Fruit fly (Drosophila melanogaster) Kc167 (cell line): ENCODE measurements around the gene CG34043.

ENCODE experiments used
- Myc ChIP-seq: fragments of >200 bp; optimal IDR thresholded peaks from 2 replicates; lab custom pipeline; 2017; ENCODE audit warnings: missing external identifiers
- h ChIP-seq: fragments of >200 bp; optimal IDR thresholded peaks from 3 replicates; lab custom pipeline; 2018; ENCODE audit warnings: missing external identifiers
- psq ChIP-seq: fragments of >200 bp; optimal IDR thresholded peaks from 2 replicates; lab custom pipeline; 2017; ENCODE audit warnings: missing external identifiers

- no peak for TF ChIP-seq psq (lab: Kevin White, UChicago)
- no peak for TF ChIP-seq h (lab: Kevin White, UChicago)
- no peak for TF ChIP-seq Myc (lab: Kevin White, UChicago)
Measured at dm6 chr2L:10269854-10270253, 10.8 kb downstream of the CG34043 start, which contains the start of gene Mulk.
